Worm (Caenorhabditis elegans) whole organism, L4 larva: ENCODE data around the gene C17C3.11.
A peak's percentile ranks its signal among the peaks of the same experiment; 100 is the strongest.

Source experiments
- D1046.2 ChIP-seq: fragments of 200-800 bp; sonication (Bioruptor generic); IDR thresholded peaks from 2 replicates; pipeline ENCODE4 v1.3.6; 2022; ENCODE audit warnings: missing genetic modification characterization, missing compliant biosample characterization
- F10B5.3 ChIP-seq: sonication (generic microtip); optimal IDR thresholded peaks from 2 replicates; lab custom pipeline; 2016; ENCODE audit warnings: mild to moderate bottlenecking, missing genetic modification characterization, missing compliant biosample characterization
- F26F4.8 ChIP-seq: fragments of 200-800 bp; sonication (Bioruptor generic); conservative IDR thresholded peaks from 2 replicates; pipeline ENCODE4 v1.3.6; 2022; ENCODE audit warnings: missing genetic modification characterization, missing compliant biosample characterization
- aly-2 ChIP-seq: sonication (generic microtip); optimal IDR thresholded peaks from 2 replicates; lab custom pipeline; 2018; ENCODE audit warnings: missing biosample characterization, missing genetic modification characterization
- ama-1 ChIP-seq: fragments of 150-350 bp; optimal IDR thresholded peaks from 2 replicates; lab custom pipeline; 2014; ENCODE audit warnings: inconsistent platforms, mixed read lengths
- attf-4 ChIP-seq: sonication (generic microtip); optimal IDR thresholded peaks from 3 replicates; lab custom pipeline; 2017; ENCODE audit warnings: missing biosample characterization, missing genetic modification characterization
- ceh-28 ChIP-seq: fragments of 150-350 bp; optimal IDR thresholded peaks from 2 replicates; lab custom pipeline; 2014; ENCODE audit warnings: missing biosample characterization, missing genetic modification reagents, missing genetic modification characterization
- ceh-32 ChIP-seq: sonication (generic microtip); optimal IDR thresholded peaks from 2 replicates; lab custom pipeline; 2016; ENCODE audit warnings: mild to moderate bottlenecking, missing genetic modification characterization, missing compliant biosample characterization; ENCODE audit not compliant: poor library complexity
- daf-16 ChIP-seq, 3 experiments: sonication (generic microtip); optimal IDR thresholded peaks; 2 replicates each; lab custom pipeline; 2016 to 2017; ENCODE audit warnings: missing genetic modification characterization in 3 of 3, missing genetic modification reagents in 3 of 3, mild to moderate bottlenecking in 2 of 3, missing compliant biosample characterization in 2 of 3, missing biosample characterization in 1 of 3, moderate library complexity in 1 of 3
- dmd-6 ChIP-seq: fragments of 200-800 bp; sonication (Bioruptor generic); IDR thresholded peaks from 2 replicates; pipeline ENCODE4 v1.3.6; 2022; ENCODE audit warnings: missing genetic modification reagents, missing genetic modification characterization, missing compliant biosample characterization
- dpl-1 ChIP-seq: fragments of 150-350 bp; optimal IDR thresholded peaks from 2 replicates; lab custom pipeline; 2014; ENCODE audit warnings: missing biosample characterization, missing genetic modification reagents, missing genetic modification characterization
- duxl-1 ChIP-seq: sonication (generic microtip); optimal IDR thresholded peaks from 2 replicates; lab custom pipeline; 2016; ENCODE audit warnings: mild to moderate bottlenecking, missing genetic modification characterization, moderate library complexity, missing compliant biosample characterization; ENCODE audit not compliant: poor library complexity
- dve-1 ChIP-seq: sonication (generic microtip); optimal IDR thresholded peaks from 2 replicates; lab custom pipeline; 2017; ENCODE audit warnings: antibody characterized with exemption, mild to moderate bottlenecking, missing genetic modification characterization, missing compliant biosample characterization; ENCODE audit not compliant: insufficient read depth
- fkh-10 ChIP-seq: fragments of 150-350 bp; optimal IDR thresholded peaks from 2 replicates; lab custom pipeline; 2014; ENCODE audit warnings: missing biosample characterization, missing genetic modification reagents, missing genetic modification characterization
- hlh-11 ChIP-seq: fragments of 200-800 bp; sonication (Bioruptor generic); optimal IDR thresholded peaks from 2 replicates; lab custom pipeline; 2018; ENCODE audit warnings: mild to moderate bottlenecking, missing genetic modification characterization, missing compliant biosample characterization
- hmg-1.1 ChIP-seq: fragments of 200-800 bp; sonication (Bioruptor generic); IDR thresholded peaks from 2 replicates; pipeline ENCODE4 v1.3.6; 2022; ENCODE audit warnings: missing genetic modification reagents, missing genetic modification characterization, missing compliant biosample characterization
- lin-1 ChIP-seq: fragments of 200-800 bp; sonication (Bioruptor generic); IDR thresholded peaks from 2 replicates; pipeline ENCODE4 v1.3.6; 2022; ENCODE audit warnings: missing genetic modification reagents, missing genetic modification characterization, missing compliant biosample characterization
- lin-15B ChIP-seq: fragments of 150-350 bp; sonication (generic microtip); optimal IDR thresholded peaks from 3 replicates; lab custom pipeline; 2014; ENCODE audit warnings: missing biosample characterization, missing genetic modification characterization
- lin-29 ChIP-seq: fragments of 200-800 bp; sonication (Bioruptor generic); IDR thresholded peaks from 2 replicates; pipeline ENCODE4 v1.3.6; 2022; ENCODE audit warnings: missing genetic modification reagents, missing genetic modification characterization, missing compliant biosample characterization
- lsy-2 ChIP-seq, 2 experiments: fragments of 150-350 bp in 1 of 2; sonication (generic microtip) in 1 of 2; optimal IDR thresholded peaks; 2 replicates each; lab custom pipeline; 2014 to 2017; ENCODE audit warnings: missing biosample characterization in 2 of 2, missing genetic modification characterization in 2 of 2
- madf-5 ChIP-seq, 2 experiments: fragments of 200-800 bp; sonication (Bioruptor generic); IDR thresholded peaks; 2 replicates each; pipeline ENCODE4 v1.3.6; 2022; ENCODE audit warnings: missing compliant biosample characterization in 2 of 2, missing genetic modification characterization in 2 of 2
- mdl-1 ChIP-seq, 2 experiments: fragments of 150-350 bp in 1 of 2; sonication (generic microtip) in 1 of 2; optimal IDR thresholded peaks; 2 replicates each; lab custom pipeline; 2014 to 2017; ENCODE audit warnings: missing biosample characterization in 2 of 2, missing genetic modification characterization in 2 of 2
- mes-2 ChIP-seq: sonication (generic microtip); optimal IDR thresholded peaks from 2 replicates; lab custom pipeline; 2016; ENCODE audit warnings: missing genotype, mild to moderate bottlenecking, missing genetic modification characterization, missing compliant biosample characterization; ENCODE audit not compliant: poor library complexity, severe bottlenecking
- nhr-102 ChIP-seq: sonication (generic microtip); optimal IDR thresholded peaks from 2 replicates; lab custom pipeline; 2016; ENCODE audit warnings: mild to moderate bottlenecking, missing genetic modification characterization, moderate library complexity, missing compliant biosample characterization
- nhr-11 ChIP-seq: fragments of 150-350 bp; optimal IDR thresholded peaks from 2 replicates; lab custom pipeline; 2014; ENCODE audit warnings: missing biosample characterization, missing genetic modification characterization
- nhr-111 ChIP-seq: fragments of 200-800 bp; sonication (Bioruptor generic); optimal IDR thresholded peaks from 2 replicates; lab custom pipeline; 2018; ENCODE audit warnings: mild to moderate bottlenecking, missing genetic modification characterization, missing compliant biosample characterization
- nhr-25 ChIP-seq: sonication (generic microtip); optimal IDR thresholded peaks from 2 replicates; lab custom pipeline; 2017; ENCODE audit warnings: missing genetic modification characterization, mild to moderate bottlenecking, missing compliant biosample characterization, antibody characterized with exemption, moderate library complexity, borderline replicate concordance; ENCODE audit not compliant: insufficient read depth
- nhr-28 ChIP-seq: fragments of 150-350 bp; optimal IDR thresholded peaks from 2 replicates; lab custom pipeline; 2014; ENCODE audit warnings: missing biosample characterization, missing genetic modification characterization
- nhr-48 ChIP-seq: sonication (generic microtip); optimal IDR thresholded peaks from 2 replicates; lab custom pipeline; 2016; ENCODE audit warnings: mild to moderate bottlenecking, missing genetic modification characterization, missing compliant biosample characterization
- nhr-77 ChIP-seq: fragments of 150-350 bp; optimal IDR thresholded peaks from 2 replicates; lab custom pipeline; 2014; ENCODE audit warnings: missing biosample characterization, missing genetic modification characterization
- rbr-2 ChIP-seq: sonication (generic microtip); optimal IDR thresholded peaks from 2 replicates; lab custom pipeline; 2016; ENCODE audit warnings: missing genotype, missing genetic modification characterization, missing compliant biosample characterization
- unc-62 ChIP-seq, 3 experiments: fragments of 150-350 bp in 1 of 3; sonication (generic microtip); optimal IDR thresholded peaks in 2 of 3; peaks in 1 of 3; 1 replicate in 1 of 3; 2 replicates in 2 of 3; lab custom pipeline; 2014 to 2017; ENCODE audit warnings: missing biosample characterization in 3 of 3, missing genetic modification characterization in 3 of 3, missing genetic modification reagents in 3 of 3, missing genotype in 1 of 3
- zfp-3 ChIP-seq: fragments of 200-800 bp; sonication (Bioruptor generic); conservative IDR thresholded peaks from 2 replicates; pipeline ENCODE4 v1.3.6; 2022; ENCODE audit warnings: missing genetic modification reagents, missing genetic modification characterization, missing compliant biosample characterization

C17C3.11 gene

ce11 chrII:5554317-5554716 is 16.7 kb downstream of the C17C3.11 start, which contains the start of gene ins-12:
TSS of gene ins-12 (plus strand) at chrII:5554617.
- TF ChIP-seq mdl-1 (tag; optimal IDR thresholded peaks at IDR 0.05; lab: Kevin White, UChicago) (no peak), madf-5 (GFP tag; IDR thresholded peaks at IDR 0.05; lab: Robert Waterston, UW) (no peak), lin-29 (GFP tag; lab: Robert Waterston, UW) (no peak), lin-1 (GFP tag; lab: Robert Waterston, UW) (no peak), nhr-25 (no peak), F26F4.8 (GFP tag; lab: Robert Waterston, UW) (no peak), attf-4 (no peak), nhr-77 (tag; lab: Kevin White, UChicago) (no peak), zfp-3 (GFP tag; lab: Robert Waterston, UW) (no peak), dmd-6 (no peak), nhr-28 (no peak), nhr-102 (tag; lab: Kevin White, UChicago) (no peak), aly-2 (tag; lab: Kevin White, UChicago) (no peak), nhr-11 (tag; lab: Kevin White, UChicago) (no peak), D1046.2 (GFP tag; lab: Robert Waterston, UW) (no peak), ceh-32 (tag; lab: Kevin White, UChicago) (no peak), lsy-2 (tag; optimal IDR thresholded peaks at IDR 0.05; lab: Kevin White, UChicago) (no peak), daf-16 (GFP tag; optimal IDR thresholded peaks at IDR 0.05; lab: Kevin White, UChicago) (no peak), daf-16 (tag; optimal IDR thresholded peaks at IDR 0.05; lab: Kevin White, UChicago) (no peak), nhr-48 (no peak)

ce11 chrII:5554788-5555187 is 17.2 kb downstream of the C17C3.11 start:
- TF ChIP-seq hlh-11 (tag; lab: Kevin White, UChicago): no peak
- no peak for TF ChIP-seq rbr-2 (tag; lab: Kevin White, UChicago)
- no peak for TF ChIP-seq ceh-28 (tag; lab: Kevin White, UChicago)
- TF ChIP-seq duxl-1 (tag; lab: Kevin White, UChicago): no peak
- no peak for TF ChIP-seq dpl-1 (GFP tag; lab: Kevin White, UChicago)
- no peak for TF ChIP-seq ama-1 (lab: Kevin White, UChicago)
- TF ChIP-seq daf-16 (GFP tag; optimal IDR thresholded peaks at IDR 0.05; lab: Kevin White, UChicago): no peak
- TF ChIP-seq daf-16 (tag; optimal IDR thresholded peaks at IDR 0.05; lab: Kevin White, UChicago): peak; percentile 51
- no peak for TF ChIP-seq nhr-25
- no peak for TF ChIP-seq fkh-10 (GFP tag; lab: Kevin White, UChicago)
- TF ChIP-seq mes-2 (tag; lab: Kevin White, UChicago): no peak
- peak; percentile 19 for TF ChIP-seq dve-1 (tag; lab: Kevin White, UChicago)
- no peak for TF ChIP-seq lin-15B (tag; lab: Kevin White, UChicago)
- TF ChIP-seq nhr-111 (GFP tag; lab: Kevin White, UChicago): no peak
- TF ChIP-seq dmd-6: peak; percentile 85
- TF ChIP-seq F10B5.3: no peak
- TF ChIP-seq ceh-32 (tag; lab: Kevin White, UChicago): no peak

- TF ChIP-seq hmg-1.1 (GFP tag; lab: Robert Waterston, UW): no peak
- TF ChIP-seq daf-16 (GFP tag; optimal IDR thresholded peaks at IDR 0.05; lab: Kevin White, UChicago): no peak
- TF ChIP-seq daf-16 (tag; optimal IDR thresholded peaks at IDR 0.05; lab: Kevin White, UChicago): peak; percentile 47
- peak; percentile 22 for TF ChIP-seq nhr-102 (tag; lab: Kevin White, UChicago)
- TF ChIP-seq dve-1 (tag; lab: Kevin White, UChicago): peak; percentile 21
- no peak for TF ChIP-seq lin-29 (GFP tag; lab: Robert Waterston, UW)
- peak in 1 of 2 experiments; percentile 2 for TF ChIP-seq unc-62 (GFP tag; optimal IDR thresholded peaks at IDR 0.05 in 1 of 2; lab: Kevin White, UChicago)
- TF ChIP-seq unc-62 (tag; optimal IDR thresholded peaks at IDR 0.05; lab: Kevin White, UChicago): no peak
- TF ChIP-seq, all 104 proteins: peak for 4
Measured at ce11 chrII:5555522-5555921, 17.9 kb downstream of the C17C3.11 start.
